Worm (Caenorhabditis elegans) whole organism, L4 larva: ENCODE results near the gene F44B9.5.

Source experiments
- F26F4.8 ChIP-seq: fragments of 200-800 bp; sonication (Bioruptor generic); conservative IDR thresholded peaks from 2 replicates; pipeline ENCODE4 v1.3.6; 2022; ENCODE audit warnings: missing genetic modification characterization, missing compliant biosample characterization
- F44E2.7 ChIP-seq: fragments of 200-800 bp; sonication (Bioruptor generic); IDR thresholded peaks from 2 replicates; pipeline ENCODE4 v2.1.2; 2022; ENCODE audit warnings: missing genetic modification characterization, missing compliant biosample characterization
- R02D3.7 ChIP-seq: fragments of 150-350 bp; sonication (generic microtip); optimal IDR thresholded peaks from 3 replicates; lab custom pipeline; 2014; ENCODE audit warnings: missing biosample characterization, missing genetic modification characterization
- Y105C5A.15 ChIP-seq: fragments of 200-800 bp; sonication (Bioruptor generic); IDR thresholded peaks from 2 replicates; pipeline ENCODE4 v1.3.6; 2022; ENCODE audit warnings: missing genetic modification characterization, missing compliant biosample characterization
- Y48G9A.11 ChIP-seq: fragments of 200-800 bp; sonication (Bioruptor generic); IDR thresholded peaks from 2 replicates; pipeline ENCODE4 v1.3.6; 2022; ENCODE audit warnings: missing genetic modification reagents, missing genetic modification characterization, missing compliant biosample characterization
- Y5F2A.4 ChIP-seq: fragments of 200-800 bp; sonication (Bioruptor generic); optimal IDR thresholded peaks from 2 replicates; lab custom pipeline; 2018; ENCODE audit warnings: mild to moderate bottlenecking, missing genetic modification characterization, missing compliant biosample characterization
- Y75B8A.6 ChIP-seq: fragments of 200-800 bp; sonication (Bioruptor generic); IDR thresholded peaks from 2 replicates; pipeline ENCODE4 v1.3.6; 2022; ENCODE audit warnings: missing genetic modification reagents, missing genetic modification characterization, missing compliant biosample characterization
- ZK337.2 ChIP-seq: fragments of 200-800 bp; sonication (Bioruptor generic); IDR thresholded peaks from 2 replicates; pipeline ENCODE4 v1.3.6; 2022; ENCODE audit warnings: missing genetic modification reagents, missing genetic modification characterization, missing compliant biosample characterization
- aha-1 ChIP-seq: fragments of 150-350 bp; peaks from one replicate; lab custom pipeline; 2014; ENCODE audit warnings: missing biosample characterization, missing genetic modification characterization
- aly-2 ChIP-seq: sonication (generic microtip); optimal IDR thresholded peaks from 2 replicates; lab custom pipeline; 2018; ENCODE audit warnings: missing biosample characterization, missing genetic modification characterization
- ceh-20 ChIP-seq: fragments of 200-800 bp; sonication (Bioruptor generic); IDR thresholded peaks from 2 replicates; pipeline ENCODE4 v1.3.6; 2022; ENCODE audit warnings: missing genetic modification reagents, missing genetic modification characterization, missing compliant biosample characterization
- ceh-82 ChIP-seq: sonication (generic microtip); optimal IDR thresholded peaks from 2 replicates; lab custom pipeline; 2017; ENCODE audit warnings: missing biosample characterization, missing genetic modification characterization
- cey-2 ChIP-seq: sonication (generic microtip); optimal IDR thresholded peaks from 3 replicates; lab custom pipeline; 2017; ENCODE audit warnings: missing genetic modification characterization, mild to moderate bottlenecking, missing compliant biosample characterization, antibody characterized with exemption, borderline replicate concordance; ENCODE audit not compliant: insufficient read depth
- ctbp-1 ChIP-seq: fragments of 200-800 bp; sonication (Bioruptor generic); IDR thresholded peaks from 2 replicates; pipeline ENCODE4 v1.3.6; 2022; ENCODE audit warnings: missing genetic modification reagents, missing genetic modification characterization, missing compliant biosample characterization
- daf-12 ChIP-seq: fragments of 150-350 bp; optimal IDR thresholded peaks from 2 replicates; lab custom pipeline; 2014; ENCODE audit warnings: missing biosample characterization, missing genetic modification reagents, missing genetic modification characterization
- daf-16 ChIP-seq, 3 experiments: sonication (generic microtip); optimal IDR thresholded peaks; 2 replicates each; lab custom pipeline; 2016 to 2017; ENCODE audit warnings: missing genetic modification characterization in 3 of 3, missing genetic modification reagents in 3 of 3, mild to moderate bottlenecking in 2 of 3, missing compliant biosample characterization in 2 of 3, missing biosample characterization in 1 of 3, moderate library complexity in 1 of 3
- dmd-6 ChIP-seq: fragments of 200-800 bp; sonication (Bioruptor generic); IDR thresholded peaks from 2 replicates; pipeline ENCODE4 v1.3.6; 2022; ENCODE audit warnings: missing genetic modification reagents, missing genetic modification characterization, missing compliant biosample characterization
- dmd-9 ChIP-seq: fragments of 200-800 bp; sonication (Bioruptor generic); IDR thresholded peaks from 2 replicates; pipeline ENCODE4 v1.3.6; 2022; ENCODE audit warnings: missing genetic modification reagents, missing genetic modification characterization, missing compliant biosample characterization
- dpl-1 ChIP-seq: fragments of 150-350 bp; optimal IDR thresholded peaks from 2 replicates; lab custom pipeline; 2014; ENCODE audit warnings: missing biosample characterization, missing genetic modification reagents, missing genetic modification characterization
- egl-27 ChIP-seq: sonication (generic microtip); optimal IDR thresholded peaks from 3 replicates; lab custom pipeline; 2017; ENCODE audit warnings: missing biosample characterization, missing genetic modification reagents, missing genetic modification characterization
- fos-1 ChIP-seq: fragments of 150-350 bp; optimal IDR thresholded peaks from 2 replicates; lab custom pipeline; 2014; ENCODE audit warnings: missing biosample characterization, missing genetic modification characterization
- hlh-30 ChIP-seq: sonication (generic microtip); optimal IDR thresholded peaks from 2 replicates; lab custom pipeline; 2017; ENCODE audit warnings: antibody characterized with exemption, mild to moderate bottlenecking, missing genetic modification characterization, missing compliant biosample characterization; ENCODE audit not compliant: insufficient read depth
- lim-7 ChIP-seq: fragments of 200-800 bp; sonication (Bioruptor generic); IDR thresholded peaks from 2 replicates; pipeline ENCODE4 v1.3.6; 2022; ENCODE audit warnings: missing genetic modification characterization, missing compliant biosample characterization
- lin-29 ChIP-seq: fragments of 200-800 bp; sonication (Bioruptor generic); IDR thresholded peaks from 2 replicates; pipeline ENCODE4 v1.3.6; 2022; ENCODE audit warnings: missing genetic modification reagents, missing genetic modification characterization, missing compliant biosample characterization
- lin-39 ChIP-seq: fragments of 150-350 bp; optimal IDR thresholded peaks from 2 replicates; lab custom pipeline; 2014; ENCODE audit warnings: missing biosample characterization, missing genetic modification reagents, missing genetic modification characterization
- lsy-2 ChIP-seq, 2 experiments: fragments of 150-350 bp in 1 of 2; sonication (generic microtip) in 1 of 2; optimal IDR thresholded peaks; 2 replicates each; lab custom pipeline; 2014 to 2017; ENCODE audit warnings: missing biosample characterization in 2 of 2, missing genetic modification characterization in 2 of 2
- mdt-29 ChIP-seq: fragments of 200-800 bp; sonication (Bioruptor generic); IDR thresholded peaks from 2 replicates; pipeline ENCODE4 v1.3.6; 2022; ENCODE audit warnings: missing genetic modification reagents, missing genetic modification characterization, missing compliant biosample characterization
- mep-1 ChIP-seq: fragments of 150-350 bp; sonication (generic microtip); optimal IDR thresholded peaks from 3 replicates; lab custom pipeline; 2014; ENCODE audit warnings: missing biosample characterization, missing genetic modification characterization
- mes-2 ChIP-seq: sonication (generic microtip); optimal IDR thresholded peaks from 2 replicates; lab custom pipeline; 2016; ENCODE audit warnings: missing genotype, mild to moderate bottlenecking, missing genetic modification characterization, missing compliant biosample characterization; ENCODE audit not compliant: poor library complexity, severe bottlenecking
- nhr-111 ChIP-seq: fragments of 200-800 bp; sonication (Bioruptor generic); optimal IDR thresholded peaks from 2 replicates; lab custom pipeline; 2018; ENCODE audit warnings: mild to moderate bottlenecking, missing genetic modification characterization, missing compliant biosample characterization
- nhr-25 ChIP-seq: sonication (generic microtip); optimal IDR thresholded peaks from 2 replicates; lab custom pipeline; 2017; ENCODE audit warnings: missing genetic modification characterization, mild to moderate bottlenecking, missing compliant biosample characterization, antibody characterized with exemption, moderate library complexity, borderline replicate concordance; ENCODE audit not compliant: insufficient read depth
- nhr-28 ChIP-seq: fragments of 150-350 bp; optimal IDR thresholded peaks from 2 replicates; lab custom pipeline; 2014; ENCODE audit warnings: missing biosample characterization, missing genetic modification characterization
- nhr-41 ChIP-seq: fragments of 200-800 bp; sonication (Bioruptor generic); IDR thresholded peaks from 2 replicates; pipeline ENCODE4 v1.3.6; 2022; ENCODE audit warnings: missing genetic modification reagents, missing genetic modification characterization, missing compliant biosample characterization
- nhr-6 ChIP-seq: fragments of 150-350 bp; optimal IDR thresholded peaks from 2 replicates; lab custom pipeline; 2014; ENCODE audit warnings: missing biosample characterization, missing genetic modification characterization
- nhr-76 ChIP-seq: fragments of 150-350 bp; optimal IDR thresholded peaks from 2 replicates; lab custom pipeline; 2014; ENCODE audit warnings: missing biosample characterization, missing genetic modification characterization
- nhr-77 ChIP-seq: fragments of 150-350 bp; optimal IDR thresholded peaks from 2 replicates; lab custom pipeline; 2014; ENCODE audit warnings: missing biosample characterization, missing genetic modification characterization
- php-3 ChIP-seq: fragments of 200-800 bp; sonication (Bioruptor generic); IDR thresholded peaks from 2 replicates; pipeline ENCODE4 v1.3.6; 2022; ENCODE audit warnings: missing genetic modification reagents, missing genetic modification characterization, missing compliant biosample characterization
- pqm-1 ChIP-seq: sonication (generic microtip); optimal IDR thresholded peaks from 2 replicates; lab custom pipeline; 2017; ENCODE audit warnings: missing biosample characterization, missing genetic modification characterization
- saeg-2 ChIP-seq: fragments of 200-800 bp; sonication (Bioruptor generic); IDR thresholded peaks from 2 replicates; pipeline ENCODE4 v1.3.6; 2022; ENCODE audit warnings: missing genetic modification reagents, missing genetic modification characterization, missing compliant biosample characterization
- set-16 ChIP-seq: fragments of 200-800 bp; sonication (Bioruptor generic); IDR thresholded peaks from 2 replicates; pipeline ENCODE4 v1.3.6; 2022; ENCODE audit warnings: missing genetic modification reagents, missing genetic modification characterization, missing compliant biosample characterization
- skn-1 ChIP-seq: fragments of 150-350 bp; optimal IDR thresholded peaks from 2 replicates; lab custom pipeline; 2014; ENCODE audit warnings: missing biosample characterization, missing genetic modification characterization
- snpc-4 ChIP-seq: fragments of 150-350 bp; optimal IDR thresholded peaks from 2 replicates; lab custom pipeline; 2014; ENCODE audit warnings: missing biosample characterization, missing genetic modification characterization
- tag-97 ChIP-seq: fragments of 200-800 bp; sonication (Bioruptor generic); IDR thresholded peaks from 2 replicates; pipeline ENCODE4 v1.3.6; 2022; ENCODE audit warnings: missing genetic modification characterization, missing compliant biosample characterization
- unc-130 ChIP-seq: sonication (generic microtip); optimal IDR thresholded peaks from 2 replicates; lab custom pipeline; 2016; ENCODE audit warnings: missing genetic modification reagents, missing genetic modification characterization, missing compliant biosample characterization
- vab-7 ChIP-seq: fragments of 200-800 bp; sonication (Bioruptor generic); IDR thresholded peaks from 2 replicates; pipeline ENCODE4 v1.3.6; 2022; ENCODE audit warnings: missing genetic modification reagents, missing genetic modification characterization, missing compliant biosample characterization
- zip-2 ChIP-seq: fragments of 150-350 bp; optimal IDR thresholded peaks from 2 replicates; lab custom pipeline; 2014; ENCODE audit warnings: missing biosample characterization, missing genetic modification characterization

Gene F44B9.5

DNA sequence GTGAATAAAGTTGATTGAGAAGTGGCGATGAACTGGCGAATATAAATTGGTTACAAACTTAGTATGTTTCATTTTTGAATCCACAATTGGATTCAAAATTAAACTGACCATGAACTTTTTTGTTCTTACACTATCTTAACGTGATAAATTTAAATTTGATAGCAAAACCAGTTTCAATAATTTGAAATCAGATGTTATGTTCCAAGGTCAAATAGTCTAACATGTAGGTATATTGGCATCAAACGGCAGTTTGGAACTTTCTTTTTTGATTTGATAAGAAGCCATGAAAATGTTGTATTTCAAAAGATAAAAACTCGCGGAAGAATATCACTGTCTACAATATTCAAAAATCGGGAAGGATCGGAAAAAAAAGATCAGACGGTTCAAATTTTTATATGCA is 19.7 kb upstream of the F44B9.5 start:
- no peak for TF ChIP-seq dmd-9
- no peak for TF ChIP-seq nhr-111 (GFP tag; lab: Kevin White, UChicago)
- no peak for TF ChIP-seq dmd-6
- no peak for TF ChIP-seq tag-97 (GFP tag; lab: Robert Waterston, UW)
- no peak for TF ChIP-seq R02D3.7
- TF ChIP-seq hlh-30, result no peak
- TF ChIP-seq vab-7 (GFP tag; lab: Robert Waterston, UW), result no peak
- TF ChIP-seq mdt-29, result no peak
- TF ChIP-seq mep-1, result no peak
- TF ChIP-seq Y105C5A.15 (GFP tag; lab: Robert Waterston, UW), result no peak
- no peak for TF ChIP-seq nhr-77
- TF ChIP-seq egl-27 (tag; lab: Kevin White, UChicago), result no peak
- TF ChIP-seq fos-1 (tag; lab: Kevin White, UChicago), result no peak
- no peak for TF ChIP-seq lin-29 (GFP tag; lab: Robert Waterston, UW)
- no peak for TF ChIP-seq mes-2 (tag; lab: Kevin White, UChicago)
- TF ChIP-seq Y5F2A.4 (GFP tag; lab: Kevin White, UChicago), result no peak
- TF ChIP-seq lim-7, result no peak
- no peak for TF ChIP-seq aly-2 (tag; lab: Kevin White, UChicago)
- TF ChIP-seq skn-1, result no peak
- no peak for TF ChIP-seq nhr-25 (tag; lab: Kevin White, UChicago)

DNA sequence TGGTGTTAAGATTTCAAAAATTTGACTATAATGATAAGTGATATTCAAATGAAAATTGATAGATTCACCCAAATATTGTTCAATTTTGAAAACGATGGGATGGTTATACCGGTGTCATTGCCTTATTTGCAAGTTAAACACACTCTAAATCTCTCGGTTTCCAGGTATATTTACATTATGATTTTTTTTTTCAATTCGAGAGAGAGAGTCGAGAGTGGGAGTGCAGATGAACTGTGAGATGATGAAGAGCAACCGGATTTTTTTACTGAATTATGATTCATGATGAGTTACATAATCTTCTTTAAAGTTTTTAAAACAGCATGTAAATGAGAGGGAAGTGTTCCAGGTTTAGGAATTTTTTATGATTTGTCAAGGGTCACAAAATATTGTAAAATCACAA is 17.2 kb upstream of the F44B9.5 start, which contains the start of gene F44B9.10:
TSS of gene F44B9.10 (minus strand) at position 101 of the 400 bp plus-strand sequence.
- no peak for TF ChIP-seq ZK337.2 (GFP tag; lab: Robert Waterston, UW)
- no peak for TF ChIP-seq dmd-6

- TF ChIP-seq ceh-20 (GFP tag; lab: Robert Waterston, UW), result no peak
- TF ChIP-seq nhr-41 (GFP tag; lab: Robert Waterston, UW), result no peak
- TF ChIP-seq nhr-76, result no peak
- TF ChIP-seq dmd-9, result no peak
- no peak for TF ChIP-seq fos-1 (tag; lab: Kevin White, UChicago)
- TF ChIP-seq ceh-82 (tag; lab: Kevin White, UChicago), result no peak
- TF ChIP-seq Y48G9A.11 (GFP tag; lab: Robert Waterston, UW), result no peak
- no peak for TF ChIP-seq ZK337.2 (GFP tag; lab: Robert Waterston, UW)
- TF ChIP-seq zip-2, result no peak
- no peak for TF ChIP-seq R02D3.7
Observed at ce11 chrIII:8030963-8031362, 14.6 kb upstream of the F44B9.5 start, which contains the start of gene F44B9.9. F44B9.9 (minus strand) TSS chrIII:8031063.

- TF ChIP-seq ZK337.2 (GFP tag; lab: Robert Waterston, UW) (no peak), nhr-6 (tag; lab: Kevin White, UChicago) (peak; percentile 5), fos-1 (tag; lab: Kevin White, UChicago) (no peak), nhr-76 (no peak), saeg-2 (GFP tag; lab: Robert Waterston, UW) (no peak), pqm-1 (no peak), dmd-6 (no peak), vab-7 (GFP tag; lab: Robert Waterston, UW) (no peak), aly-2 (tag; lab: Kevin White, UChicago) (no peak), daf-16 (GFP tag; optimal IDR thresholded peaks at IDR 0.05; lab: Kevin White, UChicago) (no peak), daf-16 (tag; optimal IDR thresholded peaks at IDR 0.05; lab: Kevin White, UChicago) (no peak), lin-39 (tag; lab: Kevin White, UChicago) (no peak), unc-130 (GFP tag; lab: Kevin White, UChicago) (no peak), set-16 (no peak), hlh-30 (peak; percentile 52), daf-12 (tag; lab: Kevin White, UChicago) (no peak), lsy-2 (tag; optimal IDR thresholded peaks at IDR 0.05; lab: Kevin White, UChicago) (peak in 1 of 2 experiments; percentile 86), php-3 (no peak), aha-1 (peak; percentile 93), nhr-28 (tag; lab: Kevin White, UChicago) (peak; percentile 4), Y75B8A.6 (GFP tag; lab: Robert Waterston, UW) (no peak), F44E2.7 (GFP tag; lab: Robert Waterston, UW) (no peak), snpc-4 (tag; lab: Kevin White, UChicago) (no peak), ctbp-1 (GFP tag; lab: Robert Waterston, UW) (no peak), nhr-25 (tag; lab: Kevin White, UChicago) (no peak), cey-2 (tag; lab: Kevin White, UChicago) (no peak), dpl-1 (GFP tag; lab: Kevin White, UChicago) (peak; percentile 87), F26F4.8 (GFP tag; lab: Robert Waterston, UW) (no peak)
Observed at ce11 chrIII:8029487-8029886, 13.1 kb upstream of the F44B9.5 start, which contains the start of gene F44B9.8. F44B9.8 (minus strand) TSS chrIII:8029649.
